Fruit fly (Drosophila melanogaster) Kc167 (cell line): ENCODE data around the gene Chd64.

Experiments used
- Sin3A ChIP-seq: fragments of >200 bp; optimal IDR thresholded peaks from 2 replicates; lab custom pipeline; 2018; ENCODE audit warnings: missing external identifiers
- insv ChIP-seq: fragments of >200 bp; optimal IDR thresholded peaks from 3 replicates; lab custom pipeline; 2018; ENCODE audit warnings: missing external identifiers

DNA sequence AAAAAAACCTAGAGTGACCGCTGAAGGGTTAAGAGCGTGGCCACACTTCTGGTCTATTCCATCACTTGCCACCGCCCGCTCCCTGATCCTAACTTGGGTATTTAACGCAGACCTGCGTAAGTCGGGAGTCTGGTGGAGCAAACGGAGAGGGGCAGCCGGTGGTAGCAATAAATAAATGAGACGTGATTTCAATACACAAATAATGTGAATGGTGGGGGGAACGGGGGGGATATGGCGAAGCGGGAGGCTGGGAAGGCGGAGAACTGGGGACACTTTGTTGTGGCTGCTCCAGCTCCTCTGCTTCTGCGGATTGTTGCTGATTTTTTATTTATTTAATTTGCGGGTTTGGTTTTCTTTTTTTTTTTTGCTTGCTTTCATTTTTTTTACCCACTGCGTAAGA is 35.7 kb upstream of the Chd64 start:
- TF ChIP-seq Sin3A (lab: Kevin White, UChicago), result no peak
- no peak for TF ChIP-seq insv
